Worm (Caenorhabditis elegans) whole organism, L1 larva: ENCODE measurements around the gene gst-29.
A peak's percentile ranks its signal among the peaks of the same experiment; 100 is the strongest.

Source experiments
- F16B12.6 ChIP-seq: fragments of 150-350 bp; optimal IDR thresholded peaks from 2 replicates; lab custom pipeline; 2014; ENCODE audit warnings: missing biosample characterization, missing genetic modification characterization
- ama-1 ChIP-seq: fragments of 150-350 bp; optimal IDR thresholded peaks from 2 replicates; lab custom pipeline; 2014
- ceh-8 ChIP-seq: fragments of 200-800 bp; sonication (Bioruptor generic); optimal IDR thresholded peaks from 2 replicates; lab custom pipeline; 2018; ENCODE audit warnings: mild to moderate bottlenecking, missing genetic modification characterization, moderate library complexity, missing compliant biosample characterization
- dpl-1 ChIP-seq, 3 experiments: fragments of 150-350 bp in 2 of 3; sonication (generic microtip) in 1 of 3; optimal IDR thresholded peaks; 2 replicates each; lab custom pipeline; 2014 to 2017; ENCODE audit warnings: missing biosample characterization in 3 of 3, missing genetic modification characterization in 3 of 3, missing genetic modification reagents in 3 of 3
- dsc-1 ChIP-seq: sonication (generic microtip); optimal IDR thresholded peaks from 2 replicates; lab custom pipeline; 2016; ENCODE audit warnings: mild to moderate bottlenecking, missing genetic modification characterization, missing compliant biosample characterization
- fkh-10 ChIP-seq: sonication (generic microtip); optimal IDR thresholded peaks from 2 replicates; lab custom pipeline; 2017; ENCODE audit warnings: missing biosample characterization, missing genetic modification reagents, missing genetic modification characterization
- fos-1 ChIP-seq: fragments of 150-350 bp; optimal IDR thresholded peaks from 2 replicates; lab custom pipeline; 2014; ENCODE audit warnings: missing biosample characterization, missing genetic modification characterization
- grh-1 ChIP-seq: fragments of 200-800 bp; sonication (Bioruptor generic); IDR thresholded peaks from 2 replicates; pipeline ENCODE4 v1.3.6; 2022; ENCODE audit warnings: missing genetic modification reagents, missing genetic modification characterization, missing compliant biosample characterization
- hlh-4 ChIP-seq: sonication (generic microtip); optimal IDR thresholded peaks from 2 replicates; lab custom pipeline; 2016; ENCODE audit warnings: mild to moderate bottlenecking, missing genetic modification characterization, missing compliant biosample characterization
- hpl-2 ChIP-seq: fragments of 150-350 bp; optimal IDR thresholded peaks from 2 replicates; lab custom pipeline; 2014; ENCODE audit warnings: missing biosample characterization, missing genetic modification reagents, missing genetic modification characterization
- irx-1 ChIP-seq: sonication (generic microtip); optimal IDR thresholded peaks from 2 replicates; lab custom pipeline; 2016; ENCODE audit warnings: missing genetic modification characterization, missing compliant biosample characterization
- lin-14 ChIP-seq: fragments of 200-800 bp; sonication (Bioruptor generic); optimal IDR thresholded peaks from 2 replicates; lab custom pipeline; 2018; ENCODE audit warnings: mild to moderate bottlenecking, missing genetic modification characterization, moderate library complexity, missing compliant biosample characterization
- lin-15B ChIP-seq: fragments of 150-350 bp; sonication (generic microtip); optimal IDR thresholded peaks from 3 replicates; lab custom pipeline; 2014; ENCODE audit warnings: missing biosample characterization, missing genetic modification characterization
- lin-35 ChIP-seq, 2 experiments: fragments of 150-350 bp; optimal IDR thresholded peaks; 2 replicates each; lab custom pipeline; 2014; ENCODE audit warnings: missing biosample characterization in 2 of 2, missing genetic modification characterization in 2 of 2, missing genetic modification reagents in 2 of 2
- lin-39 ChIP-seq: fragments of 150-350 bp; optimal IDR thresholded peaks from 2 replicates; lab custom pipeline; 2014; ENCODE audit warnings: missing biosample characterization, missing genetic modification reagents, missing genetic modification characterization
- lsy-2 ChIP-seq, 2 experiments: fragments of 150-350 bp; optimal IDR thresholded peaks; 2 replicates each; lab custom pipeline; 2014; ENCODE audit warnings: missing biosample characterization in 2 of 2, missing genetic modification characterization in 2 of 2
- mab-9 ChIP-seq: fragments of 200-800 bp; sonication (Bioruptor generic); IDR thresholded peaks from 2 replicates; pipeline ENCODE4 v1.3.6; 2022; ENCODE audit warnings: missing genetic modification reagents, missing genetic modification characterization, missing compliant biosample characterization
- mef-2 ChIP-seq: fragments of 150-350 bp; optimal IDR thresholded peaks from 2 replicates; lab custom pipeline; 2014; ENCODE audit warnings: missing biosample characterization, missing genetic modification characterization
- nhr-11 ChIP-seq: fragments of 150-350 bp; optimal IDR thresholded peaks from 2 replicates; lab custom pipeline; 2014; ENCODE audit warnings: missing biosample characterization, missing genetic modification characterization
- nhr-12 ChIP-seq: sonication (generic microtip); optimal IDR thresholded peaks from 2 replicates; lab custom pipeline; 2017; ENCODE audit warnings: missing biosample characterization, missing genetic modification characterization
- nhr-20 ChIP-seq: sonication (generic microtip); optimal IDR thresholded peaks from 2 replicates; lab custom pipeline; 2016; ENCODE audit warnings: mild to moderate bottlenecking, missing genetic modification characterization, missing compliant biosample characterization
- nhr-47 ChIP-seq: sonication (generic microtip); optimal IDR thresholded peaks from 2 replicates; lab custom pipeline; 2016; ENCODE audit warnings: mild to moderate bottlenecking, missing genetic modification characterization, moderate library complexity, missing compliant biosample characterization
- nhr-71 ChIP-seq: sonication (generic microtip); optimal IDR thresholded peaks from 2 replicates; lab custom pipeline; 2016; ENCODE audit warnings: mild to moderate bottlenecking, missing genetic modification characterization, moderate library complexity, missing compliant biosample characterization
- nhr-77 ChIP-seq: fragments of 150-350 bp; optimal IDR thresholded peaks from 2 replicates; lab custom pipeline; 2014; ENCODE audit warnings: missing biosample characterization, missing genetic modification characterization
- nhr-85 ChIP-seq: sonication (generic microtip); peaks from one replicate; lab custom pipeline; 2016; ENCODE audit warnings: missing genetic modification characterization, inconsistent platforms, missing compliant biosample characterization
- pag-3 ChIP-seq: sonication (generic microtip); optimal IDR thresholded peaks from 2 replicates; lab custom pipeline; 2017; ENCODE audit warnings: missing genetic modification characterization, mild to moderate bottlenecking, missing compliant biosample characterization, antibody characterized with exemption, borderline replicate concordance; ENCODE audit not compliant: insufficient read depth
- pqm-1 ChIP-seq: sonication (generic microtip); optimal IDR thresholded peaks from 3 replicates; lab custom pipeline; 2017; ENCODE audit warnings: missing biosample characterization, missing genetic modification characterization
- skn-1 ChIP-seq: fragments of 150-350 bp; optimal IDR thresholded peaks from 2 replicates; lab custom pipeline; 2014; ENCODE audit warnings: missing biosample characterization, missing genetic modification characterization
- sox-4 ChIP-seq: sonication (generic microtip); optimal IDR thresholded peaks from 2 replicates; lab custom pipeline; 2016; ENCODE audit warnings: missing genetic modification characterization, missing compliant biosample characterization
- sup-37 ChIP-seq: fragments of 200-800 bp; sonication (Bioruptor generic); optimal IDR thresholded peaks from 2 replicates; lab custom pipeline; 2018; ENCODE audit warnings: mild to moderate bottlenecking, missing genetic modification characterization, missing compliant biosample characterization
- unc-130 ChIP-seq: fragments of 150-350 bp; optimal IDR thresholded peaks from 2 replicates; lab custom pipeline; 2017; ENCODE audit warnings: missing biosample characterization, missing genetic modification characterization, inconsistent platforms
- unc-98 ChIP-seq: fragments of 200-800 bp; sonication (Bioruptor generic); IDR thresholded peaks from 2 replicates; pipeline ENCODE4 v1.3.6; 2022; ENCODE audit warnings: missing genetic modification characterization, missing compliant biosample characterization
- ztf-11 ChIP-seq, 2 experiments: sonication (generic microtip); optimal IDR thresholded peaks; 2 replicates each; lab custom pipeline; 2016 to 2017; ENCODE audit warnings: missing genetic modification characterization in 2 of 2, missing biosample characterization in 1 of 2, missing compliant biosample characterization in 1 of 2

Gene gst-29

ce11 chrII:15119537-15120360, 49.9 kb downstream of the gst-29 start, which contains the start of gene arp-1 (continued):
- no peak for TF ChIP-seq lin-39
- TF ChIP-seq nhr-47 (tag; lab: Kevin White, UChicago) = peak; percentile 34
- no peak for TF ChIP-seq unc-98 (GFP tag; lab: Robert Waterston, UW)
- peak; percentile 49 to 74 for TF ChIP-seq lsy-2 (tag; optimal IDR thresholded peaks at IDR 0.05; lab: Kevin White, UChicago)
- no peak for TF ChIP-seq ama-1 (lab: Kevin White, UChicago)
- peak; percentile 58 for TF ChIP-seq lin-14 (GFP tag; lab: Kevin White, UChicago)
- no peak for TF ChIP-seq fkh-10
- no peak for TF ChIP-seq nhr-12
- no peak for TF ChIP-seq grh-1 (GFP tag; lab: Robert Waterston, UW)
- TF ChIP-seq nhr-77 (tag; lab: Kevin White, UChicago) = peak; percentile 76
- peak; percentile 73 to 77 for TF ChIP-seq lin-35 (GFP tag; optimal IDR thresholded peaks at IDR 0.05; lab: Kevin White, UChicago)
- no peak for TF ChIP-seq ztf-11 (tag; optimal IDR thresholded peaks at IDR 0.05; lab: Kevin White, UChicago)
- TF ChIP-seq nhr-20 (tag; lab: Kevin White, UChicago) = peak; percentile 42
- TF ChIP-seq hpl-2 (GFP tag; lab: Kevin White, UChicago) = peak; percentile 63
- no peak for TF ChIP-seq hlh-4 (tag; lab: Kevin White, UChicago)
- peak; percentile 61 to 68 (median 68) for TF ChIP-seq dpl-1 (GFP tag; optimal IDR thresholded peaks at IDR 0.05; lab: Kevin White, UChicago)
- TF ChIP-seq pqm-1 (tag; lab: Kevin White, UChicago) = no peak
- no peak for TF ChIP-seq sup-37
- TF ChIP-seq mab-9 (GFP tag; lab: Robert Waterston, UW) = no peak
- peak; percentile 41 for TF ChIP-seq nhr-71 (tag; lab: Kevin White, UChicago)
- no peak for TF ChIP-seq nhr-85 (tag; lab: Kevin White, UChicago)
- TF ChIP-seq sox-4 (tag; lab: Kevin White, UChicago) = no peak
- no peak for TF ChIP-seq pag-3
- TF ChIP-seq dsc-1 = peak; percentile 15
- no peak for TF ChIP-seq irx-1 (tag; lab: Kevin White, UChicago)
- peak; percentile 11 for TF ChIP-seq lin-15B (tag; lab: Kevin White, UChicago)
- TF ChIP-seq mef-2 (tag; lab: Kevin White, UChicago) = no peak
- peak; percentile 54 for TF ChIP-seq unc-130 (tag; lab: Kevin White, UChicago)
- TF ChIP-seq nhr-11 = no peak
- TF ChIP-seq F16B12.6 (tag; lab: Kevin White, UChicago) = peak; percentile 97
- TF ChIP-seq fos-1 (tag; lab: Kevin White, UChicago) = no peak
- no peak for TF ChIP-seq ceh-8 (GFP tag; lab: Kevin White, UChicago)
- peak; percentile 43 for TF ChIP-seq skn-1 (tag; lab: Kevin White, UChicago)
